Fruit fly (Drosophila melanogaster): Measurements from ENCODE around the gene 5PtaseI.

5PtaseI gene

dm6 chr3R:25044816-25045551, at the start of gene 5PtaseI (continued):
- no peak for TF ChIP-seq dati (GFP tag; IDR thresholded peaks at IDR 0.05)
- peak; percentile 73 for TF ChIP-seq E2f2 (GFP tag; IDR thresholded peaks at IDR 0.05)
- no peak for TF ChIP-seq abd-A (tag; optimal IDR thresholded peaks at IDR 0.05)
- TF ChIP-seq aop (GFP tag; IDR thresholded peaks at IDR 0.05), result no peak
- TF ChIP-seq CG5953 (GFP tag; IDR thresholded peaks at IDR 0.05), result no peak
- peak; percentile 48 for TF ChIP-seq kni (GFP tag; optimal IDR thresholded peaks at IDR 0.05)
- TF ChIP-seq Eip74EF (GFP tag; optimal IDR thresholded peaks at IDR 0.05), result peak in 1 of 2 experiments; percentile 52
- TF ChIP-seq CG12659 (GFP tag; optimal IDR thresholded peaks at IDR 0.05), result peak; percentile 29
- peak; percentile 3 for TF ChIP-seq trem (tag; optimal IDR thresholded peaks at IDR 0.05)
- TF ChIP-seq CG18262 (tag; optimal IDR thresholded peaks at IDR 0.05), result no peak
- TF ChIP-seq CG1602 (GFP tag; optimal IDR thresholded peaks at IDR 0.05), result no peak
- TF ChIP-seq CG3995 (GFP tag; optimal IDR thresholded peaks at IDR 0.05), result peak; percentile 86
- no peak for TF ChIP-seq sob (GFP tag; IDR thresholded peaks at IDR 0.05)
- no peak for TF ChIP-seq CG30403 (GFP tag; optimal IDR thresholded peaks at IDR 0.05)
- no peak for TF ChIP-seq twi (tag; optimal IDR thresholded peaks at IDR 0.05)
- TF ChIP-seq Mes4 (GFP tag; optimal IDR thresholded peaks at IDR 0.05), result no peak
- TF ChIP-seq CG10321 (GFP tag; IDR thresholded peaks at IDR 0.05), result no peak
- TF ChIP-seq stc (GFP tag; IDR thresholded peaks at IDR 0.05), result no peak
- TF ChIP-seq bbx (GFP tag; IDR thresholded peaks at IDR 0.05; ENCODE audit: partially characterized antibody), result 0 out of 2 replicates have a peak, but pooled peaks have one; percentile 8
- TF ChIP-seq CG13287 (GFP tag; IDR thresholded peaks at IDR 0.05; ENCODE audit: partially characterized antibody), result peak; percentile 50; the same call in 1 of the 2 replicates
- no peak for TF ChIP-seq ham (GFP tag; IDR thresholded peaks at IDR 0.05)
- TF ChIP-seq Side (GFP tag; optimal IDR thresholded peaks at IDR 0.05), result no peak
- no peak for TF ChIP-seq grn (GFP tag; optimal IDR thresholded peaks at IDR 0.05)
- TF ChIP-seq Bteb2 (GFP tag; optimal IDR thresholded peaks at IDR 0.05), result no peak
- TF ChIP-seq CG9797 (GFP tag; optimal IDR thresholded peaks at IDR 0.05), result peak; percentile 57
- peak; percentile 40 for TF ChIP-seq CoRest (tag; optimal IDR thresholded peaks at IDR 0.05)
- no peak for TF ChIP-seq Max (GFP tag; optimal IDR thresholded peaks at IDR 0.05)
- no peak for TF ChIP-seq CG10366 (GFP tag; IDR thresholded peaks at IDR 0.05)
- no peak for TF ChIP-seq CG12942 (GFP tag; optimal IDR thresholded peaks at IDR 0.05)
- TF ChIP-seq sna (GFP tag; IDR thresholded peaks at IDR 0.05; ENCODE audit: partially characterized antibody), result peak; percentile 27; the same call in 1 of the 2 replicates
- TF ChIP-seq ci (GFP tag; IDR thresholded peaks at IDR 0.05), result 0 out of 3 replicates have a peak, but pooled peaks have one; percentile 26

- no peak for TF ChIP-seq B-H2 (GFP tag; optimal IDR thresholded peaks at IDR 0.05)
- TF ChIP-seq stwl (tag; optimal IDR thresholded peaks at IDR 0.05), result no peak
- peak; percentile 88 for TF ChIP-seq CG1832 (GFP tag; optimal IDR thresholded peaks at IDR 0.05)
- no peak for TF ChIP-seq Hr51 (GFP tag; optimal IDR thresholded peaks at IDR 0.05)
- no peak for TF ChIP-seq Lhr (GFP tag; optimal IDR thresholded peaks at IDR 0.05)
- no peak for TF ChIP-seq CG7357 (GFP tag; IDR thresholded peaks at IDR 0.05)
- TF ChIP-seq ap (GFP tag; IDR thresholded peaks at IDR 0.05), result no peak
- TF ChIP-seq oc (tag; optimal IDR thresholded peaks at IDR 0.05), result peak; percentile 64
- TF ChIP-seq CG10321 (GFP tag; IDR thresholded peaks at IDR 0.05), result peak; percentile 94
- TF ChIP-seq pnt (GFP tag; optimal IDR thresholded peaks at IDR 0.05), result no peak
- TF ChIP-seq slbo (GFP tag; IDR thresholded peaks at IDR 0.05), result no peak
- no peak for TF ChIP-seq HmgZ (tag; optimal IDR thresholded peaks at IDR 0.05)
- no peak for TF ChIP-seq Rfx (GFP tag; IDR thresholded peaks at IDR 0.05)
- TF ChIP-seq lilli (GFP tag; optimal IDR thresholded peaks at IDR 0.05), result no peak
- TF ChIP-seq zf30C (GFP tag; optimal IDR thresholded peaks at IDR 0.05), result no peak
- TF ChIP-seq ac (GFP tag; optimal IDR thresholded peaks at IDR 0.05), result no peak
- TF ChIP-seq CG14710 (tag; optimal IDR thresholded peaks at IDR 0.05), result no peak
- TF ChIP-seq CG12744 (GFP tag; optimal IDR thresholded peaks at IDR 0.05), result no peak
- TF ChIP-seq HmgD (GFP tag; optimal IDR thresholded peaks at IDR 0.05), result peak; percentile 21
- TF ChIP-seq ash1 (GFP tag; optimal IDR thresholded peaks at IDR 0.05), result no peak
- TF ChIP-seq da (GFP tag; optimal IDR thresholded peaks at IDR 0.05), result no peak
Observed at dm6 chr3R:25094639-25095038, 49.7 kb upstream of the 5PtaseI start, which contains the start of gene fd96Cb. Gene fd96Cb (plus strand): TSS chr3R:25095012.
